Fruit fly (Drosophila melanogaster): ENCODE data around the gene CG11841.

CG11841 gene

DNA sequence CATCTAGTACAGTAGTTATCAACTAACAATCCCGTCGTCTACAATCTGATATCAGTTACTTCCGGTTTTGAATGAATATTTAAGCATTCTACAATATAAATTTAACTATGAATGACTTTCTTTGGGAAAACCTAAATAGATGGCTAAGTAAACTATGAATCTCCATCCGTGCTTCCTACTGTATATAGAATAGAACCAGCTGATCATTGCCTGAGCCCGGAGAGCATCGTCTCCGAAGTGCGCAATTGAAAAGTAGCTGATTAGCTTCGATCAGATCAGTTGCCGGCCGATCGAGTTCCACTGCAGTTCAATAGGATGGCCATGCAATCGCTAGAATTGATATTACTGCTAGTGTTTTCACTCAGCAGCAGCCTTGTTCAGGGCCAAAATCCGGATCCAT is at the start of gene CG11841:
Gene CG11841 (plus strand): TSS at position 301 of the 400 bp plus-strand sequence.
- no peak for TF ChIP-seq sqz (GFP tag; optimal IDR thresholded peaks at IDR 0.05)
- no peak for TF ChIP-seq CG15011 (GFP tag; optimal IDR thresholded peaks at IDR 0.05)
- no peak for TF ChIP-seq CG6683 (GFP tag; optimal IDR thresholded peaks at IDR 0.05)
- no peak for TF ChIP-seq CG2116 (GFP tag; optimal IDR thresholded peaks at IDR 0.05)
- TF ChIP-seq BtbVII (GFP tag; optimal IDR thresholded peaks at IDR 0.05): no peak
- no peak for TF ChIP-seq Pdp1 (GFP tag; optimal IDR thresholded peaks at IDR 0.05)
- TF ChIP-seq ab (GFP tag; optimal IDR thresholded peaks at IDR 0.05): no peak
- TF ChIP-seq trh (GFP tag; optimal IDR thresholded peaks at IDR 0.05): no peak
- no peak for TF ChIP-seq MTF-1 (GFP tag; optimal IDR thresholded peaks at IDR 0.05; ENCODE audit: borderline replicate concordance)
- TF ChIP-seq Max (GFP tag; optimal IDR thresholded peaks at IDR 0.05): no peak
- no peak for TF ChIP-seq ham (GFP tag; IDR thresholded peaks at IDR 0.05)
- no peak for TF ChIP-seq Drgx (GFP tag; IDR thresholded peaks at IDR 0.05)
- no peak for TF ChIP-seq az2 (GFP tag; optimal IDR thresholded peaks at IDR 0.05)
- TF ChIP-seq Stat92E (GFP tag; optimal IDR thresholded peaks at IDR 0.05): no peak
- no peak for TF ChIP-seq ash1 (GFP tag; optimal IDR thresholded peaks at IDR 0.05)
- no peak for TF ChIP-seq CG15696 (tag; optimal IDR thresholded peaks at IDR 0.05)

DNA sequence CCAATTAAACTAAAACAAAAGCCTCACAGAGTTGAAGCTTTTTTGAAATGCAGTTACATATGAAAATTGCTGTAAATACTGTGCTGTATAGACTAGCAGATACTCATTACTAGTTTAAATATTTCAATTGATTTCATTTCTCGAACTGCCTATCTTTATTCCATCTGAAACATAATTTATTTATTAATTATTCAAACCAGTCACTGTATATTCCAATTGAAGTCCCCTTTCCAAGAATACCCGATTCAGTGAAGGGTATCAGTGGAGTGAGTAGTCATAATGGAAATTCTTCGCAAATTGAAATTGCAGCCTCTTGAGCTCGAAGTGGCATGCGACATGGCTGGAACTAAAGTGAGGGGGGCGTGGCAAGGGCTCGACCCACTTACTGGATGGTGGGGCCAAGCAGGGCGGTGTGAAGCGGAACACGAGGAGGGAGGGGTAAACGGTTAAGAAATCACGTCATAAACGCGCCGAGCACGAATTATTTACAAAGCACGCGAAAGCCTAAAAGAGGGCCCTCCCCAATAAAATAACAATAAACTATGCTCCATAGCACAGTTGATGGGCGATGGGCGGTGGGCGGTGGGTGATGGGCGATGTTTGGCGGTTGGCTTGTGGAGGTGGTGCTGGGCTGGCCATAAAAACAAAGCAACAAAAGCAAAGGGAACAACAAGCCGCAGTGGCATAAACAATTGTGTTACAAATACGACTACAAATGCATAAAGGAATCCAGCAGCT is 45.8 kb upstream of the CG11841 start:
- TF ChIP-seq Hr3 (GFP tag; optimal IDR thresholded peaks at IDR 0.05): peak; percentile 4
- TF ChIP-seq CG12391 (tag; optimal IDR thresholded peaks at IDR 0.05): peak; percentile 40
- no peak for TF ChIP-seq CG10462 (GFP tag; optimal IDR thresholded peaks at IDR 0.05)
- TF ChIP-seq Blimp-1 (GFP tag; optimal IDR thresholded peaks at IDR 0.05): peak; percentile 40
- peak; percentile 8; the same call in 1 of the 2 replicates for TF ChIP-seq dimm (GFP tag; IDR thresholded peaks at IDR 0.05)
- 0 out of 2 replicates have a peak, but pooled peaks have one; percentile 19 for TF ChIP-seq CG32772 (GFP tag; IDR thresholded peaks at IDR 0.05)
- peak; percentile 25 for TF ChIP-seq CG8924 (tag; optimal IDR thresholded peaks at IDR 0.05)
- no peak for TF ChIP-seq Dad (GFP tag; optimal IDR thresholded peaks at IDR 0.05)
- peak; percentile 67 for TF ChIP-seq CG17359 (tag; optimal IDR thresholded peaks at IDR 0.05)
- peak; percentile 74 for TF ChIP-seq CG11504 (tag; optimal IDR thresholded peaks at IDR 0.05)
- peak; percentile 69 for TF ChIP-seq row (GFP tag; IDR thresholded peaks at IDR 0.05)
- peak; percentile 39 for TF ChIP-seq phol (tag; optimal IDR thresholded peaks at IDR 0.05)
- TF ChIP-seq CG17328 (GFP tag; IDR thresholded peaks at IDR 0.05): peak; percentile 38; the same call in 1 of the 2 replicates
- peak; percentile 11 to 28 for TF ChIP-seq Pdp1 (GFP tag; optimal IDR thresholded peaks at IDR 0.05)
- peak; percentile 41 for TF ChIP-seq PHDP (tag; optimal IDR thresholded peaks at IDR 0.05)
- TF ChIP-seq CG6272 (GFP tag; IDR thresholded peaks at IDR 0.05): no peak
- TF ChIP-seq sisA (GFP tag; IDR thresholded peaks at IDR 0.05): peak; percentile 27; the same call in 1 of the 2 replicates
- TF ChIP-seq ato (GFP tag; IDR thresholded peaks at IDR 0.05; ENCODE audit: partially characterized antibody): no peak
- peak; percentile 58 for TF ChIP-seq crol (GFP tag; IDR thresholded peaks at IDR 0.05)
- peak; percentile 5 for TF ChIP-seq CG3281 (GFP tag; optimal IDR thresholded peaks at IDR 0.05)
- peak; percentile 5 for TF ChIP-seq nau (GFP tag; optimal IDR thresholded peaks at IDR 0.05)
- TF ChIP-seq ci (GFP tag; IDR thresholded peaks at IDR 0.05): 0 out of 3 replicates have a peak, but pooled peaks have one; percentile 48
- TF ChIP-seq CG18262 (tag; optimal IDR thresholded peaks at IDR 0.05): peak; percentile 35
- TF ChIP-seq CG1603 (tag; optimal IDR thresholded peaks at IDR 0.05): peak; percentile 65
- peak; percentile 32; the same call in 1 of the 2 replicates for TF ChIP-seq CG6689 (GFP tag; IDR thresholded peaks at IDR 0.05)
- peak; percentile 54 for TF ChIP-seq nmo (GFP tag; optimal IDR thresholded peaks at IDR 0.05)
- TF ChIP-seq Chrac-16 (GFP tag; optimal IDR thresholded peaks at IDR 0.05): peak; percentile 5
- 0 out of 2 replicates have a peak, but pooled peaks have one; percentile 14 for TF ChIP-seq CG4730 (GFP tag; IDR thresholded peaks at IDR 0.05)
- peak in 1 of 2 experiments; percentile 33 for TF ChIP-seq bsh (GFP tag; optimal IDR thresholded peaks at IDR 0.05)
- TF ChIP-seq Hr51 (GFP tag; optimal IDR thresholded peaks at IDR 0.05): peak in 1 of 2 experiments; percentile 57
- peak; percentile 21 for TF ChIP-seq CG18764 (GFP tag; optimal IDR thresholded peaks at IDR 0.05)
- TF ChIP-seq Meics (GFP tag; optimal IDR thresholded peaks at IDR 0.05): peak; percentile 15
